Fruit fly (Drosophila melanogaster) whole organism, wandering third instar larva: ENCODE data around the gene eIF2A.
A peak's percentile ranks its signal among the peaks of the same experiment; 100 is the strongest.

Experiments used
- Abd-B ChIP-seq: fragments of >200 bp; optimal IDR thresholded peaks from 2 replicates; lab custom pipeline; 2017; ENCODE audit warnings: missing biosample characterization, missing genetic modification characterization
- Dfd ChIP-seq: fragments of >200 bp; optimal IDR thresholded peaks from 2 replicates; lab custom pipeline; 2017; ENCODE audit warnings: missing biosample characterization, missing genetic modification characterization
- Hr83 ChIP-seq: fragments of 200-300 bp; sonication (Bioruptor generic); optimal IDR thresholded peaks from 2 replicates; lab custom pipeline; 2016; ENCODE audit warnings: missing biosample characterization, mild to moderate bottlenecking, missing genetic modification characterization, moderate library complexity; ENCODE audit not compliant: poor library complexity, severe bottlenecking
- OdsH ChIP-seq: fragments of 200-800 bp; sonication (Bioruptor generic); optimal IDR thresholded peaks from 2 replicates; lab custom pipeline; 2016; ENCODE audit warnings: missing biosample characterization, mild to moderate bottlenecking, missing genetic modification characterization
- Rel ChIP-seq, 2 experiments: fragments of 200-800 bp; sonication (Bioruptor generic) in 1 of 2; optimal IDR thresholded peaks; 2 replicates in 1 of 2; 3 replicates in 1 of 2; lab custom pipeline; 2016 to 2019; ENCODE audit warnings: mild to moderate bottlenecking in 2 of 2, missing biosample characterization in 2 of 2, missing genetic modification characterization in 2 of 2, moderate library complexity in 1 of 2
- Vsx2 ChIP-seq: fragments of 200-300, 225-300 bp; sonication (Bioruptor generic); optimal IDR thresholded peaks from 2 replicates; lab custom pipeline; 2018; ENCODE audit warnings: missing biosample characterization, missing genetic modification characterization; ENCODE audit not compliant: partially characterized antibody
- brk ChIP-seq: fragments of 200-800 bp; sonication (Bioruptor generic); optimal IDR thresholded peaks from 2 replicates; lab custom pipeline; 2016; ENCODE audit warnings: missing biosample characterization, mild to moderate bottlenecking, missing genetic modification characterization
- dsf ChIP-seq: sonication (Bioruptor generic); optimal IDR thresholded peaks from 2 replicates; lab custom pipeline; 2016; ENCODE audit warnings: missing biosample characterization, missing genetic modification characterization, borderline replicate concordance
- lola ChIP-seq: fragments of >200 bp; optimal IDR thresholded peaks from 2 replicates; lab custom pipeline; 2017; ENCODE audit warnings: missing biosample characterization, missing genetic modification characterization
- usp ChIP-seq: fragments of >200 bp; optimal IDR thresholded peaks from 2 replicates; lab custom pipeline; 2017; ENCODE audit warnings: missing biosample characterization, missing genetic modification characterization
- woc ChIP-seq: sonication (Bioruptor generic); optimal IDR thresholded peaks from 2 replicates; lab custom pipeline; 2016; ENCODE audit warnings: missing biosample characterization, mild to moderate bottlenecking, missing genetic modification characterization

- no peak for TF ChIP-seq dsf (GFP tag; lab: Kevin White, UChicago)
- no peak for TF ChIP-seq Hr83 (GFP tag; lab: Kevin White, UChicago)
- no peak for TF ChIP-seq Rel (GFP tag; optimal IDR thresholded peaks at IDR 0.05; lab: Kevin White, UChicago)
- TF ChIP-seq Rel (tag; optimal IDR thresholded peaks at IDR 0.05; lab: Kevin White, UChicago): no peak
- no peak for TF ChIP-seq lola
- TF ChIP-seq brk (GFP tag; lab: Kevin White, UChicago): no peak
- TF ChIP-seq woc (GFP tag; lab: Kevin White, UChicago): no peak
- no peak for TF ChIP-seq Vsx2 (GFP tag; lab: Kevin White, UChicago)
- no peak for TF ChIP-seq Abd-B (GFP tag; lab: Kevin White, UChicago)
- no peak for TF ChIP-seq OdsH (GFP tag; lab: Kevin White, UChicago)
- peak; percentile 91 for TF ChIP-seq Dfd (GFP tag; lab: Kevin White, UChicago)
- no peak for TF ChIP-seq usp (GFP tag; lab: Kevin White, UChicago)
These were observed 47.3 kb downstream of the eIF2A start for dm6 chr3L:21871804-21872203.
